Worm (Caenorhabditis elegans) whole organism, L3 larva: Measurements from ENCODE around the gene nono-1.

Experiments used
- ama-1 ChIP-seq: fragments of 150-350 bp; optimal IDR thresholded peaks from 2 replicates; lab custom pipeline; 2018
- ceh-82 ChIP-seq: fragments of 150-350 bp; optimal IDR thresholded peaks from 2 replicates; lab custom pipeline; 2014; ENCODE audit warnings: missing biosample characterization, missing genetic modification characterization
- egl-5 ChIP-seq: fragments of 150-350 bp; optimal IDR thresholded peaks from 2 replicates; lab custom pipeline; 2017; ENCODE audit warnings: missing biosample characterization, missing genetic modification reagents, missing genetic modification characterization, inconsistent platforms
- nhr-12 ChIP-seq: fragments of 150-350 bp; optimal IDR thresholded peaks from 2 replicates; lab custom pipeline; 2014; ENCODE audit warnings: missing biosample characterization, missing genetic modification characterization
- nhr-25 ChIP-seq: sonication (generic microtip); optimal IDR thresholded peaks from 2 replicates; lab custom pipeline; 2017; ENCODE audit warnings: missing biosample characterization, missing genetic modification characterization
- nhr-76 ChIP-seq: fragments of 150-350 bp; sonication (generic microtip); optimal IDR thresholded peaks from 5 replicates; lab custom pipeline; 2014; ENCODE audit warnings: missing biosample characterization, missing genetic modification characterization

DNA sequence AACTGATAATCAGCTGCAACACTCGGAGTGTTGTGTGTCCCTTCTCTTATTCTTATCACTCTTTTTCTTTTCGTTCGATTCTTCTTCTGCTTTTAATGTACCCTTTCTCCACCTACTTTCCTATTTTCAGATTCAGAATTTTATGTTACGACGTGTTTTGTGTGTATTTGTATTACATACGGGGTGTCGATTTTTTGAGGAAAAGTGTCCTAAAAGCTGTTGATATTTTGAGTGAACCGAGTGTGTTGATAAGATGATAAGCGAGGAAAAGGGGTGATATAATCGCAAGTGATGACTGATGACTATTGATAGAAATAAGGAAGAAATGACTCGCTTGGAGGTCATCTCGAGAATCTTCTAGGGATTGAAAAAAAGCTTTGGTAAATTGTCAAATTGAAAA lies 23.4 kb upstream of the nono-1 start:
- TF ChIP-seq nhr-25 (no peak), nhr-76 (tag; lab: Kevin White, UChicago) (no peak), ama-1 (lab: Kevin White, UChicago) (no peak), ceh-82 (no peak), egl-5 (tag; lab: Kevin White, UChicago) (no peak), nhr-12 (tag; lab: Kevin White, UChicago) (no peak)
